Worm (Caenorhabditis elegans): ENCODE measurements around the gene sre-48.

DNA sequence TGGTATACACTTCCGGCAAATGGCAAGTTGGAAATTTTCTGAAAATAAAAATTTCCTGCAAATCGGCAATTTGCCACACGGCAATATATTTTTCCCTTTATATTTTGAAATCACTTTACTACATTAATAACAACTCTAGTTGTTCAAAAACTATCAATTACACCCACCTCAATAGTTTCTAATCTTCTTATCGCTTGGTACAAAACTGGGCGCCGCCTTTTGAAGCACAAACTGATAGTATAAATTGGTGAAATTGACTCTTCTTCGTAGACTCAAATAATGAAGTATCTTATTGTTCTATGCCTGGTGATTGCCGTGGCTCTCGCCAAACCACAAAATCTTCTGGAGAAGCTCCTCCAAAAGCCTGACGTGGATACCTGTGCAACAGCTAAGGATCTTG, 1.4 kb upstream of the sre-48 start, which contains the start of gene Y39G8B.9:
- TF ChIP-seq lsy-2 (tag; optimal IDR thresholded peaks at IDR 0.05) = no peak
- TF ChIP-seq nhr-28 (tag; optimal IDR thresholded peaks at IDR 0.05) = no peak
- TF ChIP-seq nhr-76 (tag; optimal IDR thresholded peaks at IDR 0.05) = no peak
- no peak for TF ChIP-seq blmp-1 (tag; optimal IDR thresholded peaks at IDR 0.05)
- TF ChIP-seq pha-4 (tag; optimal IDR thresholded peaks at IDR 0.05) = no peak
- no peak for TF ChIP-seq nhr-237 (tag; optimal IDR thresholded peaks at IDR 0.05)
- TF ChIP-seq nhr-12 (tag; optimal IDR thresholded peaks at IDR 0.05) = no peak

Measured in whole organism, mixed stage, embryonic.